Fruit fly (Drosophila melanogaster) whole organism, embryonic: ENCODE data around the gene TkR86C.

Experiments
- Abd-B ChIP-seq: fragments of 200-800 bp; sonication (Bioruptor generic); optimal IDR thresholded peaks from 2 replicates; lab custom pipeline; 2018; ENCODE audit warnings: missing biosample characterization, mild to moderate bottlenecking, missing genetic modification characterization, moderate library complexity
- CG10147 ChIP-seq: fragments of 200-800 bp; sonication (Bioruptor generic); optimal IDR thresholded peaks from 2 replicates; lab custom pipeline; 2019; ENCODE audit warnings: missing biosample characterization, mild to moderate bottlenecking, missing genetic modification characterization, moderate library complexity
- CG10274 ChIP-seq: fragments of 200-800 bp; sonication (Bioruptor generic); optimal IDR thresholded peaks from 3 replicates; lab custom pipeline; 2017; ENCODE audit warnings: missing biosample characterization, mild to moderate bottlenecking, missing genetic modification characterization
- CG17186 ChIP-seq: fragments of 200-800 bp; sonication (Bioruptor generic); optimal IDR thresholded peaks from 3 replicates; lab custom pipeline; 2017; ENCODE audit warnings: missing biosample characterization, missing genetic modification reagents, missing genetic modification characterization
- CG17361 ChIP-seq: fragments of 200-800 bp; sonication (Bioruptor generic); IDR thresholded peaks from 3 replicates; pipeline ENCODE4 v1.3.6; 2022; ENCODE audit warnings: missing biosample characterization, missing genetic modification characterization
- CG17829 ChIP-seq: fragments of 200-800 bp; optimal IDR thresholded peaks from 2 replicates; lab custom pipeline; 2019; ENCODE audit warnings: missing biosample characterization, mild to moderate bottlenecking, missing genetic modification characterization, moderate library complexity
- CG2875 ChIP-seq: fragments of 200-800 bp; sonication (Bioruptor generic); optimal IDR thresholded peaks from 2 replicates; lab custom pipeline; 2017; ENCODE audit warnings: missing biosample characterization, mild to moderate bottlenecking, missing genetic modification characterization, missing genetic modification reagents
- CG34224 ChIP-seq: fragments of 200-800 bp; sonication (Bioruptor generic); IDR thresholded peaks from 3 replicates; pipeline ENCODE4 v1.3.6; 2022; ENCODE audit warnings: missing biosample characterization, missing genetic modification characterization; ENCODE audit not compliant: partially characterized antibody
- CG6272 ChIP-seq: fragments of 200-800 bp; sonication (Bioruptor generic); IDR thresholded peaks from 2 replicates; pipeline ENCODE4 v1.3.6; 2022; ENCODE audit warnings: missing biosample characterization, missing genetic modification characterization
- CG7745 ChIP-seq: fragments of 200-800 bp; sonication (Bioruptor generic); optimal IDR thresholded peaks from 2 replicates; lab custom pipeline; 2018; ENCODE audit warnings: missing biosample characterization, mild to moderate bottlenecking, missing genetic modification characterization, moderate library complexity
- CG8290 ChIP-seq, 3 experiments: fragments of 200-800 bp; sonication (Bioruptor generic); optimal IDR thresholded peaks; 2 replicates each; lab custom pipeline; 2016 to 2019; ENCODE audit warnings: missing biosample characterization in 3 of 3, missing genetic modification characterization in 3 of 3, mild to moderate bottlenecking in 2 of 3, moderate library complexity in 1 of 3
- CG8478 ChIP-seq: fragments of >200 bp; optimal IDR thresholded peaks from 2 replicates; lab custom pipeline; 2018
- CG9727 ChIP-seq: fragments of 200-800 bp; sonication (Bioruptor generic); optimal IDR thresholded peaks from 3 replicates; lab custom pipeline; 2017; ENCODE audit warnings: missing biosample characterization, mild to moderate bottlenecking, missing genetic modification characterization
- CG9797 ChIP-seq: fragments of 200-800 bp; sonication (Bioruptor generic); optimal IDR thresholded peaks from 3 replicates; lab custom pipeline; 2018; ENCODE audit warnings: missing biosample characterization, mild to moderate bottlenecking, missing genetic modification characterization
- CG9932 ChIP-seq: fragments of 200-800 bp; sonication (Bioruptor generic); IDR thresholded peaks from 2 replicates; pipeline ENCODE4 v1.3.6; 2022; ENCODE audit warnings: missing biosample characterization, missing genetic modification characterization
- D ChIP-seq, 2 experiments: fragments of 200-800 bp in 1 of 2; fragments of >200 bp in 1 of 2; sonication (Bioruptor generic) in 1 of 2; optimal IDR thresholded peaks; 2 replicates in 1 of 2; 3 replicates in 1 of 2; lab custom pipeline; 2017; ENCODE audit warnings: mild to moderate bottlenecking in 1 of 2, missing biosample characterization in 1 of 2, missing genetic modification characterization in 1 of 2, missing genetic modification reagents in 1 of 2
- Dip3 ChIP-seq: fragments of 200-800 bp; sonication (Bioruptor generic); optimal IDR thresholded peaks from 3 replicates; lab custom pipeline; 2016; ENCODE audit warnings: missing biosample characterization, missing genetic modification characterization
- Elba2 ChIP-seq: fragments of 200-800 bp; sonication (Bioruptor generic); optimal IDR thresholded peaks from 3 replicates; lab custom pipeline; 2016; ENCODE audit warnings: missing biosample characterization, missing genetic modification characterization
- HmgD ChIP-seq: fragments of 200-800 bp; sonication (Bioruptor generic); optimal IDR thresholded peaks from 3 replicates; lab custom pipeline; 2016; ENCODE audit warnings: missing biosample characterization, missing genetic modification characterization
- Jarid2 ChIP-seq: fragments of 200-800 bp; sonication (Bioruptor generic); optimal IDR thresholded peaks from 3 replicates; lab custom pipeline; 2017; ENCODE audit warnings: mild to moderate bottlenecking, missing biosample characterization, missing genetic modification reagents, missing genetic modification characterization
- Lim3 ChIP-seq: fragments of 200-800 bp; sonication (Bioruptor generic); IDR thresholded peaks from 2 replicates; pipeline ENCODE4 v1.3.6; 2022; ENCODE audit warnings: missing biosample characterization, missing genetic modification characterization
- Myb ChIP-seq: fragments of 200-800 bp; sonication (Bioruptor generic); optimal IDR thresholded peaks from 2 replicates; lab custom pipeline; 2016; ENCODE audit warnings: missing biosample characterization, missing genetic modification characterization
- Nf-YA ChIP-seq: fragments of 200-800 bp; sonication (Bioruptor generic); IDR thresholded peaks from 2 replicates; pipeline ENCODE4 v1.3.6; 2022; ENCODE audit warnings: missing biosample characterization, missing genetic modification characterization
- Oaz ChIP-seq: fragments of 200-800 bp; sonication (Bioruptor generic); IDR thresholded peaks from 2 replicates; pipeline ENCODE4 v1.3.6; 2022; ENCODE audit warnings: missing biosample characterization, missing genetic modification characterization
- Optix ChIP-seq: fragments of 200-800 bp; sonication (Bioruptor generic); IDR thresholded peaks from 3 replicates; pipeline ENCODE4 v1.3.6; 2022; ENCODE audit warnings: missing biosample characterization, missing genetic modification characterization
- Sry-δ ChIP-seq: fragments of 200-800 bp; sonication (Bioruptor generic); optimal IDR thresholded peaks from 2 replicates; lab custom pipeline; 2016; ENCODE audit warnings: missing biosample characterization, missing genetic modification characterization
- Xrp1 ChIP-seq: fragments of 200-800 bp; sonication (Bioruptor generic); IDR thresholded peaks from 2 replicates; pipeline ENCODE4 v1.3.6; 2022; ENCODE audit warnings: missing biosample characterization, missing genetic modification characterization
- YL-1 ChIP-seq: fragments of 200-800 bp; sonication (Bioruptor generic); optimal IDR thresholded peaks from 3 replicates; lab custom pipeline; 2017; ENCODE audit warnings: missing biosample characterization, mild to moderate bottlenecking, missing genetic modification characterization
- ase ChIP-seq: fragments of 200-800 bp; sonication (Bioruptor generic); IDR thresholded peaks from 3 replicates; pipeline ENCODE4 v1.3.6; 2022; ENCODE audit warnings: missing biosample characterization, missing genetic modification characterization
- az2 ChIP-seq: fragments of 200-800 bp; sonication (Bioruptor generic); optimal IDR thresholded peaks from 3 replicates; lab custom pipeline; 2016; ENCODE audit warnings: missing biosample characterization, missing genetic modification characterization
- bigmax ChIP-seq: fragments of 200-800 bp; sonication (Bioruptor generic); optimal IDR thresholded peaks from 2 replicates; lab custom pipeline; 2018; ENCODE audit warnings: missing biosample characterization, mild to moderate bottlenecking, missing genetic modification characterization
- dm ChIP-seq: fragments of 200-800 bp; sonication (Bioruptor generic); optimal IDR thresholded peaks from 3 replicates; lab custom pipeline; 2016; ENCODE audit warnings: missing biosample characterization, missing genetic modification characterization
- dysf ChIP-seq: fragments of 200-800 bp; sonication (Bioruptor generic); IDR thresholded peaks from 3 replicates; pipeline ENCODE4 v1.3.6; 2022; ENCODE audit warnings: missing biosample characterization, missing genetic modification characterization
- emc ChIP-seq: fragments of 200-800 bp; sonication (Bioruptor generic); optimal IDR thresholded peaks from 2 replicates; lab custom pipeline; 2016; ENCODE audit warnings: missing biosample characterization, missing genetic modification characterization
- fu2 ChIP-seq: fragments of 200-800 bp; sonication (Bioruptor generic); optimal IDR thresholded peaks from 2 replicates; lab custom pipeline; 2016; ENCODE audit warnings: missing biosample characterization, missing genetic modification characterization
- gem ChIP-seq: fragments of 200-800 bp; sonication (Bioruptor generic); optimal IDR thresholded peaks from 2 replicates; lab custom pipeline; 2019; ENCODE audit warnings: missing biosample characterization, mild to moderate bottlenecking, missing genetic modification characterization, moderate library complexity
- kah ChIP-seq: fragments of 200-800 bp; sonication (Bioruptor generic); optimal IDR thresholded peaks from 2 replicates; lab custom pipeline; 2018; ENCODE audit warnings: missing biosample characterization, mild to moderate bottlenecking, missing genetic modification characterization
- lab ChIP-seq: fragments of 200-800 bp; sonication (Bioruptor generic); optimal IDR thresholded peaks from 3 replicates; lab custom pipeline; 2017; ENCODE audit warnings: missing biosample characterization, missing genetic modification characterization, mild to moderate bottlenecking, moderate library complexity, missing genetic modification reagents
- mam ChIP-seq: fragments of 200-800 bp; sonication (Bioruptor generic); optimal IDR thresholded peaks from 3 replicates; lab custom pipeline; 2016; ENCODE audit warnings: missing biosample characterization, missing genetic modification characterization
- nerfin-2 ChIP-seq: fragments of 200-800 bp; sonication (Bioruptor generic); IDR thresholded peaks from 2 replicates; pipeline ENCODE4 v1.3.6; 2022; ENCODE audit warnings: missing biosample characterization, missing genetic modification characterization; ENCODE audit not compliant: partially characterized antibody
- onecut ChIP-seq: fragments of 200-800 bp; sonication (Bioruptor generic); IDR thresholded peaks from 2 replicates; pipeline ENCODE4 v1.3.6; 2022; ENCODE audit warnings: missing biosample characterization, missing genetic modification characterization
- otp ChIP-seq: fragments of 200-800 bp; sonication (Bioruptor generic); IDR thresholded peaks from 3 replicates; pipeline ENCODE4, ENCODE4 v1.3.6; 2022; ENCODE audit warnings: missing biosample characterization, missing genetic modification characterization
- pb ChIP-seq: fragments of 200-800 bp; sonication (Bioruptor generic); optimal IDR thresholded peaks from 3 replicates; lab custom pipeline; 2016; ENCODE audit warnings: missing biosample characterization, missing genetic modification characterization
- prd ChIP-seq, 3 experiments: fragments of >200 bp in 2 of 3; fragments of 200-800 bp in 1 of 3; sonication (Bioruptor generic) in 1 of 3; optimal IDR thresholded peaks in 2 of 3; IDR thresholded peaks in 1 of 3; 2 replicates in 2 of 3; 3 replicates in 1 of 3; pipeline versions ENCODE4 v1.3.6 to Lab custom; 2017 to 2022; ENCODE audit warnings: missing biosample characterization in 1 of 3, missing genetic modification characterization in 1 of 3
- slp2 ChIP-seq: fragments of 200-800 bp; sonication (Bioruptor generic); optimal IDR thresholded peaks from 2 replicates; lab custom pipeline; 2016; ENCODE audit warnings: missing biosample characterization, missing genetic modification characterization
- trem ChIP-seq: fragments of 200-800 bp; optimal IDR thresholded peaks from 3 replicates; lab custom pipeline; 2019; ENCODE audit warnings: missing biosample characterization, mild to moderate bottlenecking, missing genetic modification characterization, moderate library complexity
- usp ChIP-seq: fragments of >200 bp; optimal IDR thresholded peaks from 2 replicates; lab custom pipeline; 2017; ENCODE audit warnings: missing biosample characterization, missing genetic modification characterization
- yki ChIP-seq: fragments of >200 bp; optimal IDR thresholded peaks from 3 replicates; lab custom pipeline; 2018

The TkR86C gene

DNA sequence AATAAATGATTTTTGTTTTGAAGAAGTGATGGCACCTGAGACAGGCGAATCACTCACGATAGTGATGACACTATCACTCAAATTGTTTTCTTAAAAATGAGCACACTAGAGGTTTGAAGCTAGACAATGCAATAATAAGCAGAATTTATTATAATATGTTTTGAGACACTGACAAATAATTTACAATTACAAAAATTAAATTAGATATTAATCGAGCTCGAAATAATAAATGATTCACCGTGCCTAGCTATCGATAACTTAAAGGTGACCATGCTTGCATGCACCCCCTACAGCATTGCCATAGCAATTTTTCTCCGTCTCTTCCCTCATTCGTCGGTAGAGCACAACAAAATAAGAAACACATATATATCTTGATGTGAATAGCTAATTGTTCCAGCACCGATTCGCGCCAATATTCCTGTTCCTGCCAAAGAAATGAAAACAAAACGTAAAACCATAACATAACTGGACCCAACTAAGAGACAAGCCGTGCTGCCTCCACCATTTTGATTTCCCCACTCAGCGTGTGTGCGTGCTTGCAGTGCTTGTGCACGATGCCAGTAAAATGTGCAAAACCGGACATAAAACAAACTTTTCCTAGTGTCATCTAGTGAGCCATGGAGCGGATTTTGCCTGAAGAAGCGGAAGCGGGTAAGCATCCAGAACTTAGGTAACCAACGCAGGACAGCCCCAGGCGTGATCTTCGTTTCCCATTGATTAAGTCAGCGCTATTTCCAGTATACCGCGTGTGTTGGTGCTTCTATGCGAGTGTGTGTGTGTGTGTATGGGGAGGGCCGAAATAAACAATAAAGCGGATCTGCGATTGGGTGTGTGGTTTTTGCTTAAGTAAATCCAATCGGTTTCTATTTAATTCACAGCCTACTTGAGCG lies 10.2 kb upstream of the TkR86C start, which contains the start of the genes MED7 and Cap-H2 (continued):
- peak; percentile 53 for TF ChIP-seq Elba2
- TF ChIP-seq CG8290 (GFP tag; optimal IDR thresholded peaks at IDR 0.05; lab: Kevin White, UChicago): peak; percentile 79
- peak in 1 of 2 experiments; percentile 68 for TF ChIP-seq CG8290 (tag; optimal IDR thresholded peaks at IDR 0.05; lab: Kevin White, UChicago)
- TF ChIP-seq CG17186 (GFP tag; lab: Kevin White, UChicago): peak; percentile 69
- TF ChIP-seq CG34224: peak; percentile 98
- TF ChIP-seq D (optimal IDR thresholded peaks at IDR 0.05; lab: Kevin White, UChicago): peak; percentile 25
- TF ChIP-seq D (GFP tag; optimal IDR thresholded peaks at IDR 0.05; lab: Kevin White, UChicago): peak; percentile 60
- TF ChIP-seq Dip3: peak; percentile 71
- peak; percentile 50 for TF ChIP-seq pb (GFP tag; lab: Kevin White, UChicago)
- no peak for TF ChIP-seq CG2875 (GFP tag; lab: Kevin White, UChicago)
- peak; percentile 90 for TF ChIP-seq trem (tag; lab: Kevin White, UChicago)
- no peak for TF ChIP-seq bigmax
- TF ChIP-seq Xrp1: peak; percentile 81
- peak; percentile 95 for TF ChIP-seq CG9932 (GFP tag; lab: Robert Waterston, UW)
- peak; percentile 97 for TF ChIP-seq Sry-δ (GFP tag; lab: Kevin White, UChicago)
- peak; percentile 72; the same call in 2 of the 3 replicates for TF ChIP-seq Optix (GFP tag; lab: Robert Waterston, UW)
- peak; percentile 61 for TF ChIP-seq fu2 (GFP tag; lab: Kevin White, UChicago)
- TF ChIP-seq Myb (GFP tag; lab: Kevin White, UChicago): peak; percentile 42
- no peak for TF ChIP-seq CG7745 (tag; lab: Kevin White, UChicago)
- TF ChIP-seq mam (GFP tag; lab: Kevin White, UChicago): peak; percentile 85
- TF ChIP-seq CG6272: peak; percentile 91
- TF ChIP-seq nerfin-2 (GFP tag; lab: Robert Waterston, UW): peak; percentile 92
- no peak for TF ChIP-seq yki (lab: Kevin White, UChicago)
- TF ChIP-seq usp (GFP tag; lab: Kevin White, UChicago): no peak
- TF ChIP-seq kah (GFP tag; lab: Kevin White, UChicago): no peak
- TF ChIP-seq dysf: peak; percentile 84
- TF ChIP-seq Nf-YA (GFP tag; lab: Robert Waterston, UW): peak; percentile 17; the same call in 1 of the 2 replicates
- TF ChIP-seq az2: peak; percentile 82
- peak; percentile 26 for TF ChIP-seq CG10274 (GFP tag; lab: Kevin White, UChicago)
- TF ChIP-seq Lim3 (GFP tag; lab: Robert Waterston, UW): no peak
- TF ChIP-seq dm (GFP tag; lab: Kevin White, UChicago): peak; percentile 70
- TF ChIP-seq HmgD (GFP tag; lab: Kevin White, UChicago): no peak
- TF ChIP-seq Jarid2 (GFP tag; lab: Kevin White, UChicago): no peak
- TF ChIP-seq Oaz: peak; percentile 62; the same call in 1 of the 2 replicates
- peak; percentile 56 for TF ChIP-seq slp2
- TF ChIP-seq CG10147: peak; percentile 52
- TF ChIP-seq onecut (GFP tag; lab: Robert Waterston, UW): peak; percentile 30; the same call in 1 of the 2 replicates
- peak; percentile 89 for TF ChIP-seq gem (tag; lab: Kevin White, UChicago)
- no peak for TF ChIP-seq emc (GFP tag; lab: Kevin White, UChicago)
- peak; percentile 85 for TF ChIP-seq CG9727 (GFP tag; lab: Kevin White, UChicago)
- peak; percentile 35 for TF ChIP-seq CG9797 (GFP tag; lab: Kevin White, UChicago)
- peak; percentile 40; the same call in 1 of the 3 replicates for TF ChIP-seq otp
- TF ChIP-seq prd (optimal IDR thresholded peaks at IDR 0.05; lab: Kevin White, UChicago): no peak
- TF ChIP-seq prd (GFP tag; IDR thresholded peaks at IDR 0.05; lab: Robert Waterston, UW): peak; percentile 93
- TF ChIP-seq YL-1 (GFP tag; lab: Kevin White, UChicago): peak; percentile 81
- no peak for TF ChIP-seq lab (GFP tag; lab: Kevin White, UChicago)
- peak; percentile 85 for TF ChIP-seq CG17829 (tag; lab: Kevin White, UChicago)
- peak; percentile 81 for TF ChIP-seq CG17361
- peak; percentile 79; the same call in 2 of the 3 replicates for TF ChIP-seq ase (GFP tag; lab: Robert Waterston, UW)
- TF ChIP-seq Abd-B (GFP tag; lab: Kevin White, UChicago): peak; percentile 84
- TF ChIP-seq CG8478 (lab: Kevin White, UChicago): peak; percentile 11
